Fruit fly (Drosophila melanogaster) whole organism, embryonic: ENCODE data around the gene Nf-YC.

ENCODE experiments used
- Aef1 ChIP-seq: fragments of 200-800 bp; sonication (Bioruptor generic); IDR thresholded peaks from 3 replicates; pipeline ENCODE4 v1.3.6; 2022; ENCODE audit warnings: missing biosample characterization, missing genetic modification characterization
- CG10321 ChIP-seq: fragments of 200-800 bp; sonication (Bioruptor generic); IDR thresholded peaks from 2 replicates; pipeline ENCODE4 v1.3.6; 2022; ENCODE audit warnings: missing biosample characterization, missing genetic modification characterization
- CG10543 ChIP-seq: fragments of 200-800 bp; sonication (Bioruptor generic); optimal IDR thresholded peaks from 3 replicates; lab custom pipeline; 2017; ENCODE audit warnings: missing biosample characterization, mild to moderate bottlenecking, missing genetic modification characterization, moderate library complexity
- CG11560 ChIP-seq: fragments of 200-800 bp; sonication (Bioruptor generic); IDR thresholded peaks from 3 replicates; pipeline ENCODE4 v1.3.6; 2022; ENCODE audit warnings: missing biosample characterization, missing genetic modification characterization
- CG12659 ChIP-seq: fragments of 200-800 bp; sonication (Bioruptor generic); optimal IDR thresholded peaks from 3 replicates; lab custom pipeline; 2017; ENCODE audit warnings: mild to moderate bottlenecking, missing biosample characterization, missing genetic modification reagents, missing genetic modification characterization
- CG14860 ChIP-seq: fragments of 200-800 bp; sonication (Bioruptor generic); IDR thresholded peaks from 3 replicates; pipeline ENCODE4 v1.3.6; 2022; ENCODE audit warnings: missing biosample characterization, missing genetic modification characterization; ENCODE audit not compliant: partially characterized antibody
- CG16779 ChIP-seq: fragments of 200-800 bp; sonication (Bioruptor generic); IDR thresholded peaks from 2 replicates; pipeline ENCODE4 v1.3.6; 2022; ENCODE audit warnings: missing biosample characterization, missing genetic modification characterization
- CG16813 ChIP-seq: fragments of 200-800 bp; sonication (Bioruptor generic); IDR thresholded peaks from 3 replicates; pipeline ENCODE4 v1.3.6; 2022; ENCODE audit warnings: missing biosample characterization, missing genetic modification characterization; ENCODE audit not compliant: partially characterized antibody
- CG17186 ChIP-seq: fragments of 200-800 bp; sonication (Bioruptor generic); optimal IDR thresholded peaks from 3 replicates; lab custom pipeline; 2017; ENCODE audit warnings: missing biosample characterization, missing genetic modification reagents, missing genetic modification characterization
- CG17385 ChIP-seq: fragments of 200-800 bp; sonication (Bioruptor generic); optimal IDR thresholded peaks from 3 replicates; lab custom pipeline; 2018; ENCODE audit warnings: missing biosample characterization, mild to moderate bottlenecking, missing genetic modification characterization
- CG17829 ChIP-seq: fragments of 200-800 bp; optimal IDR thresholded peaks from 2 replicates; lab custom pipeline; 2019; ENCODE audit warnings: missing biosample characterization, mild to moderate bottlenecking, missing genetic modification characterization, moderate library complexity
- CG17912 ChIP-seq: fragments of 200-800 bp; sonication (Bioruptor generic); optimal IDR thresholded peaks from 2 replicates; lab custom pipeline; 2018; ENCODE audit warnings: missing biosample characterization, mild to moderate bottlenecking, missing genetic modification characterization
- CG18599 ChIP-seq: fragments of 200-800 bp; sonication (Bioruptor generic); optimal IDR thresholded peaks from 3 replicates; lab custom pipeline; 2017; ENCODE audit warnings: missing biosample characterization, missing genetic modification characterization, mild to moderate bottlenecking, moderate library complexity, missing genetic modification reagents
- CG2712 ChIP-seq: fragments of 200-800 bp; optimal IDR thresholded peaks from 3 replicates; lab custom pipeline; 2019; ENCODE audit warnings: missing biosample characterization, mild to moderate bottlenecking, missing genetic modification characterization, moderate library complexity
- CG2875 ChIP-seq: fragments of 200-800 bp; sonication (Bioruptor generic); optimal IDR thresholded peaks from 2 replicates; lab custom pipeline; 2017; ENCODE audit warnings: missing biosample characterization, mild to moderate bottlenecking, missing genetic modification characterization, missing genetic modification reagents
- CG30020 ChIP-seq: fragments of 200-800 bp; optimal IDR thresholded peaks from 2 replicates; lab custom pipeline; 2019; ENCODE audit warnings: missing biosample characterization, mild to moderate bottlenecking, missing genetic modification characterization, moderate library complexity
- CG3065 ChIP-seq: fragments of 200-800 bp; sonication (Bioruptor generic); optimal IDR thresholded peaks from 2 replicates; lab custom pipeline; 2016; ENCODE audit warnings: missing biosample characterization, missing genetic modification characterization
- CG3407 ChIP-seq: fragments of 200-800 bp; sonication (Bioruptor generic); optimal IDR thresholded peaks from 2 replicates; lab custom pipeline; 2018; ENCODE audit warnings: missing biosample characterization, mild to moderate bottlenecking, missing genetic modification characterization
- CG3995 ChIP-seq: fragments of 200-800 bp; sonication (Bioruptor generic); optimal IDR thresholded peaks from 3 replicates; lab custom pipeline; 2016; ENCODE audit warnings: missing biosample characterization, missing genetic modification characterization
- CG4282 ChIP-seq: fragments of 200-800 bp; sonication (Bioruptor generic); optimal IDR thresholded peaks from 2 replicates; lab custom pipeline; 2016; ENCODE audit warnings: missing biosample characterization, missing genetic modification characterization
- CG5245 ChIP-seq: fragments of 200-800 bp; sonication (Bioruptor generic); optimal IDR thresholded peaks from 3 replicates; lab custom pipeline; 2016; ENCODE audit warnings: missing biosample characterization, missing genetic modification characterization
- CG7357 ChIP-seq: fragments of 200-800 bp; sonication (Bioruptor generic); IDR thresholded peaks from 3 replicates; pipeline ENCODE4 v1.3.6; 2022; ENCODE audit warnings: missing biosample characterization, missing genetic modification characterization
- CG7372 ChIP-seq: fragments of 200-800 bp; sonication (Bioruptor generic); IDR thresholded peaks from 2 replicates; pipeline ENCODE4 v1.3.6; 2022; ENCODE audit warnings: missing biosample characterization, missing genetic modification characterization
- CG9797 ChIP-seq: fragments of 200-800 bp; sonication (Bioruptor generic); optimal IDR thresholded peaks from 3 replicates; lab custom pipeline; 2018; ENCODE audit warnings: missing biosample characterization, mild to moderate bottlenecking, missing genetic modification characterization
- Ets97D ChIP-seq: fragments of 200-800 bp; sonication (Bioruptor generic); optimal IDR thresholded peaks from 3 replicates; lab custom pipeline; 2016; ENCODE audit warnings: missing biosample characterization, missing genetic modification characterization
- Fer1 ChIP-seq: fragments of 200-800 bp; sonication (Bioruptor generic); optimal IDR thresholded peaks from 2 replicates; lab custom pipeline; 2017; ENCODE audit warnings: missing biosample characterization, mild to moderate bottlenecking, missing genetic modification characterization
- H2.0 ChIP-seq: fragments of 200-800 bp; sonication (Bioruptor generic); IDR thresholded peaks from 2 replicates; pipeline ENCODE4 v1.3.6; 2022; ENCODE audit warnings: missing biosample characterization, missing genetic modification characterization
- HHEX ChIP-seq: fragments of 200-800 bp; sonication (Bioruptor generic); optimal IDR thresholded peaks from 3 replicates; lab custom pipeline; 2017; ENCODE audit warnings: missing biosample characterization, mild to moderate bottlenecking, missing genetic modification characterization, missing genetic modification reagents
- HmgD ChIP-seq: fragments of 200-800 bp; sonication (Bioruptor generic); optimal IDR thresholded peaks from 3 replicates; lab custom pipeline; 2016; ENCODE audit warnings: missing biosample characterization, missing genetic modification characterization
- MBD-R2 ChIP-seq: fragments of 200-800 bp; sonication (Bioruptor generic); IDR thresholded peaks from 2 replicates; pipeline ENCODE4 v1.3.6; 2022; ENCODE audit warnings: missing biosample characterization, missing genetic modification characterization
- NfI ChIP-seq: fragments of 200-800 bp; sonication (Bioruptor generic); optimal IDR thresholded peaks from 3 replicates; lab custom pipeline; 2018; ENCODE audit warnings: missing biosample characterization, mild to moderate bottlenecking, missing genetic modification characterization, moderate library complexity
- Optix ChIP-seq: fragments of 200-800 bp; sonication (Bioruptor generic); IDR thresholded peaks from 3 replicates; pipeline ENCODE4 v1.3.6; 2022; ENCODE audit warnings: missing biosample characterization, missing genetic modification characterization
- PHDP ChIP-seq: fragments of 200-800 bp; sonication (Bioruptor generic); optimal IDR thresholded peaks from 3 replicates; lab custom pipeline; 2018; ENCODE audit warnings: missing biosample characterization, mild to moderate bottlenecking, missing genetic modification characterization, moderate library complexity
- Pdp1 ChIP-seq, 2 experiments: fragments of 200-800 bp; sonication (Bioruptor generic); optimal IDR thresholded peaks; 3 replicates each; lab custom pipeline; 2016; ENCODE audit warnings: missing biosample characterization in 2 of 2, missing genetic modification characterization in 2 of 2, mild to moderate bottlenecking in 1 of 2, moderate library complexity in 1 of 2
- YL-1 ChIP-seq: fragments of 200-800 bp; sonication (Bioruptor generic); optimal IDR thresholded peaks from 3 replicates; lab custom pipeline; 2017; ENCODE audit warnings: missing biosample characterization, mild to moderate bottlenecking, missing genetic modification characterization
- ato ChIP-seq: fragments of 200-800 bp; sonication (Bioruptor generic); IDR thresholded peaks from 2 replicates; pipeline ENCODE4 v1.3.6; 2022; ENCODE audit warnings: missing biosample characterization, missing genetic modification characterization; ENCODE audit not compliant: partially characterized antibody
- cad ChIP-seq: fragments of >200 bp; optimal IDR thresholded peaks from 2 replicates; lab custom pipeline; 2017; ENCODE audit warnings: missing biosample characterization, missing genetic modification characterization
- cg ChIP-seq: fragments of 200-800 bp; sonication (Bioruptor generic); optimal IDR thresholded peaks from 3 replicates; lab custom pipeline; 2019; ENCODE audit warnings: missing biosample characterization, mild to moderate bottlenecking, missing genetic modification characterization, moderate library complexity
- da ChIP-seq: fragments of 200-800 bp; sonication (Bioruptor generic); optimal IDR thresholded peaks from 2 replicates; lab custom pipeline; 2016; ENCODE audit warnings: missing biosample characterization, missing genetic modification characterization
- gt ChIP-seq: fragments of 200-800 bp; sonication (Bioruptor generic); IDR thresholded peaks from 2 replicates; pipeline ENCODE4 v1.3.6; 2022; ENCODE audit warnings: missing biosample characterization, missing genetic modification characterization
- h ChIP-seq: fragments of >200 bp; optimal IDR thresholded peaks from 2 replicates; lab custom pipeline; 2017
- lola ChIP-seq, 3 experiments: fragments of >200 bp in 2 of 3; fragments of 200-800 bp in 1 of 3; sonication (Bioruptor generic) in 1 of 3; optimal IDR thresholded peaks; 2 replicates each; lab custom pipeline; 2017 to 2019; ENCODE audit warnings: missing biosample characterization in 3 of 3, missing genetic modification characterization in 3 of 3, mild to moderate bottlenecking in 1 of 3, moderate library complexity in 1 of 3
- maf-S ChIP-seq: fragments of 200-800 bp; sonication (Bioruptor generic); optimal IDR thresholded peaks from 2 replicates; lab custom pipeline; 2016; ENCODE audit warnings: missing biosample characterization, missing genetic modification characterization
- mam ChIP-seq: fragments of 200-800 bp; sonication (Bioruptor generic); optimal IDR thresholded peaks from 3 replicates; lab custom pipeline; 2016; ENCODE audit warnings: missing biosample characterization, missing genetic modification characterization
- nmo ChIP-seq: fragments of 200-800 bp; sonication (Bioruptor generic); optimal IDR thresholded peaks from 2 replicates; lab custom pipeline; 2018; ENCODE audit warnings: missing biosample characterization, mild to moderate bottlenecking, missing genetic modification characterization, moderate library complexity
- otp ChIP-seq: fragments of 200-800 bp; sonication (Bioruptor generic); IDR thresholded peaks from 3 replicates; pipeline ENCODE4, ENCODE4 v1.3.6; 2022; ENCODE audit warnings: missing biosample characterization, missing genetic modification characterization
- pum ChIP-seq: fragments of 200-800 bp; sonication (Bioruptor generic); optimal IDR thresholded peaks from 2 replicates; lab custom pipeline; 2016; ENCODE audit warnings: missing biosample characterization, missing genetic modification characterization
- row ChIP-seq: fragments of 200-800 bp; sonication (Bioruptor generic); IDR thresholded peaks from 3 replicates; pipeline ENCODE4 v1.3.6; 2022; ENCODE audit warnings: missing biosample characterization, missing genetic modification characterization
- tap ChIP-seq: fragments of 200-800 bp; optimal IDR thresholded peaks from 3 replicates; lab custom pipeline; 2019; ENCODE audit warnings: missing biosample characterization, mild to moderate bottlenecking, missing genetic modification characterization, moderate library complexity

Gene Nf-YC

dm6 chrX:6843841-6844440 is 23.2 kb upstream of the Nf-YC start, which contains the start of the genes CG14435 and Tmf (continued):
- TF ChIP-seq CG18599 (GFP tag; lab: Kevin White, UChicago) (peak; percentile 82), CG2712 (tag; lab: Kevin White, UChicago) (peak; percentile 91), mam (GFP tag; lab: Kevin White, UChicago) (peak; percentile 66), Optix (GFP tag; lab: Robert Waterston, UW) (0 out of 3 replicates have a peak, but pooled peaks have one; percentile 46), Aef1 (GFP tag; lab: Robert Waterston, UW) (peak; percentile 89), lola (GFP tag; optimal IDR thresholded peaks at IDR 0.05; lab: Kevin White, UChicago) (peak in 1 of 3 experiments; percentile 88), gt (peak; percentile 56; the same call in 1 of the 2 replicates), nmo (peak; percentile 91), PHDP (tag; lab: Kevin White, UChicago) (peak; percentile 79), CG14860 (GFP tag; lab: Robert Waterston, UW) (0 out of 3 replicates have a peak, but pooled peaks have one; percentile 23), cad (GFP tag; lab: Kevin White, UChicago) (no peak), CG17186 (GFP tag; lab: Kevin White, UChicago) (peak; percentile 31), maf-S (GFP tag; lab: Kevin White, UChicago) (no peak), CG3407 (GFP tag; lab: Kevin White, UChicago) (peak; percentile 54), da (no peak), CG17829 (tag; lab: Kevin White, UChicago) (peak; percentile 83), CG12659 (peak; percentile 93), cg (GFP tag; lab: Kevin White, UChicago) (no peak), Ets97D (GFP tag; lab: Kevin White, UChicago) (peak; percentile 37), Fer1 (GFP tag; lab: Kevin White, UChicago) (peak; percentile 83), row (peak; percentile 93), CG7372 (GFP tag; lab: Robert Waterston, UW) (peak; percentile 85), H2.0 (peak; percentile 76), CG17912 (GFP tag; lab: Kevin White, UChicago) (peak; percentile 12), NfI (GFP tag; lab: Kevin White, UChicago) (peak; percentile 85), CG7357 (GFP tag; lab: Robert Waterston, UW) (peak; percentile 75), h (lab: Kevin White, UChicago) (no peak), tap (no peak), CG30020 (peak; percentile 73), CG2875 (GFP tag; lab: Kevin White, UChicago) (peak; percentile 60), CG10321 (GFP tag; lab: Robert Waterston, UW) (no peak), ato (GFP tag; lab: Robert Waterston, UW) (no peak; the same call in 1 of the 2 replicates), YL-1 (GFP tag; lab: Kevin White, UChicago) (peak; percentile 60), CG4282 (GFP tag; lab: Kevin White, UChicago) (no peak), CG3065 (GFP tag; lab: Kevin White, UChicago) (no peak), otp (GFP tag; lab: Robert Waterston, UW) (peak; percentile 58; the same call in 1 of the 3 replicates), Pdp1 (GFP tag; optimal IDR thresholded peaks at IDR 0.05; lab: Kevin White, UChicago) (peak; percentile 48 to 75), CG16779 (GFP tag; lab: Robert Waterston, UW) (0 out of 2 replicates have a peak, but pooled peaks have one; percentile 6), MBD-R2 (GFP tag; lab: Robert Waterston, UW) (peak; percentile 68), CG16813 (GFP tag; lab: Robert Waterston, UW) (peak; percentile 47; the same call in 1 of the 3 replicates), HmgD (GFP tag; lab: Kevin White, UChicago) (no peak), CG11560 (tag; lab: Robert Waterston, UW) (peak; percentile 76), pum (GFP tag; lab: Kevin White, UChicago) (peak; percentile 55), CG10543 (peak; percentile 75), CG9797 (GFP tag; lab: Kevin White, UChicago) (peak; percentile 39), CG3995 (GFP tag; lab: Kevin White, UChicago) (peak; percentile 26), HHEX (peak; percentile 57), CG17385 (GFP tag; lab: Kevin White, UChicago) (peak; percentile 74), CG5245 (peak; percentile 54)
